Fruit fly (Drosophila melanogaster) whole organism, embryonic: ENCODE measurements around the gene Vps53.
A peak's percentile ranks its signal among the peaks of the same experiment; 100 is the strongest.

ENCODE experiments used
- Awh ChIP-seq: fragments of 200-800 bp; sonication (Bioruptor generic); IDR thresholded peaks from 2 replicates; pipeline ENCODE4, ENCODE4 v1.3.6; 2022; ENCODE audit warnings: missing biosample characterization, missing genetic modification characterization
- B-H1 ChIP-seq: fragments of 200-800 bp; sonication (Bioruptor generic); IDR thresholded peaks from 3 replicates; pipeline ENCODE4 v1.3.6; 2022; ENCODE audit warnings: missing biosample characterization, missing genetic modification characterization
- BEAF-32 ChIP-seq: fragments of 200-800 bp; sonication (Bioruptor generic); optimal IDR thresholded peaks from 3 replicates; lab custom pipeline; 2017; ENCODE audit warnings: missing biosample characterization, missing genetic modification characterization, mild to moderate bottlenecking, moderate library complexity, missing genetic modification reagents
- CG11723 ChIP-seq: fragments of 200-800 bp; sonication (Bioruptor generic); optimal IDR thresholded peaks from 2 replicates; lab custom pipeline; 2017; ENCODE audit warnings: missing biosample characterization, mild to moderate bottlenecking, missing genetic modification characterization
- CG12659 ChIP-seq: fragments of 200-800 bp; sonication (Bioruptor generic); optimal IDR thresholded peaks from 3 replicates; lab custom pipeline; 2017; ENCODE audit warnings: mild to moderate bottlenecking, missing biosample characterization, missing genetic modification reagents, missing genetic modification characterization
- CG13287 ChIP-seq: fragments of 200-800 bp; sonication (Bioruptor generic); IDR thresholded peaks from 2 replicates; pipeline ENCODE4 v1.3.6; 2022; ENCODE audit warnings: missing biosample characterization, missing genetic modification characterization; ENCODE audit not compliant: partially characterized antibody
- CG13296 ChIP-seq: fragments of 200-800 bp; sonication (Bioruptor generic); optimal IDR thresholded peaks from 3 replicates; lab custom pipeline; 2018; ENCODE audit warnings: missing biosample characterization, mild to moderate bottlenecking, missing genetic modification characterization
- CG1832 ChIP-seq: fragments of 200-800 bp; sonication (Bioruptor generic); optimal IDR thresholded peaks from 2 replicates; lab custom pipeline; 2017; ENCODE audit warnings: missing biosample characterization, mild to moderate bottlenecking, missing genetic modification characterization, inconsistent platforms
- CG30403 ChIP-seq: fragments of 200-800 bp; sonication (Bioruptor generic); optimal IDR thresholded peaks from 3 replicates; lab custom pipeline; 2016; ENCODE audit warnings: missing biosample characterization, missing genetic modification characterization
- CG3281 ChIP-seq: fragments of 200-800 bp; sonication (Bioruptor generic); optimal IDR thresholded peaks from 3 replicates; lab custom pipeline; 2017; ENCODE audit warnings: missing biosample characterization, mild to moderate bottlenecking, missing genetic modification characterization
- CG33213 ChIP-seq: fragments of 200-800 bp; sonication (Bioruptor generic); optimal IDR thresholded peaks from 3 replicates; lab custom pipeline; 2016; ENCODE audit warnings: missing biosample characterization, missing genetic modification characterization
- CG34422 ChIP-seq: fragments of 200-800 bp; sonication (Bioruptor generic); IDR thresholded peaks from 3 replicates; pipeline ENCODE4 v1.3.6; 2022; ENCODE audit warnings: missing biosample characterization, missing genetic modification characterization
- CG4820 ChIP-seq: fragments of 200-800 bp; sonication (Bioruptor generic); optimal IDR thresholded peaks from 3 replicates; lab custom pipeline; 2016; ENCODE audit warnings: missing biosample characterization, missing genetic modification characterization
- CG6689 ChIP-seq: fragments of 200-800 bp; sonication (Bioruptor generic); IDR thresholded peaks from 2 replicates; pipeline ENCODE4 v1.3.6; 2022; ENCODE audit warnings: missing biosample characterization, missing genetic modification characterization
- CG6813 ChIP-seq: fragments of 200-800 bp; sonication (Bioruptor generic); optimal IDR thresholded peaks from 2 replicates; lab custom pipeline; 2017; ENCODE audit warnings: missing biosample characterization, missing genetic modification characterization, mild to moderate bottlenecking, moderate library complexity, missing genetic modification reagents
- CG7963 ChIP-seq: fragments of 200-800 bp; sonication (Bioruptor generic); IDR thresholded peaks from 3 replicates; pipeline ENCODE4 v1.3.6; 2022; ENCODE audit warnings: missing biosample characterization, missing genetic modification characterization; ENCODE audit not compliant: partially characterized antibody
- CG8290 ChIP-seq, 3 experiments: fragments of 200-800 bp; sonication (Bioruptor generic); optimal IDR thresholded peaks; 2 replicates each; lab custom pipeline; 2016 to 2019; ENCODE audit warnings: missing biosample characterization in 3 of 3, missing genetic modification characterization in 3 of 3, mild to moderate bottlenecking in 2 of 3, moderate library complexity in 1 of 3
- CG8388 ChIP-seq: fragments of 200-800 bp; sonication (Bioruptor generic); optimal IDR thresholded peaks from 2 replicates; lab custom pipeline; 2019; ENCODE audit warnings: missing biosample characterization, mild to moderate bottlenecking, missing genetic modification characterization, moderate library complexity
- CHES-1-like ChIP-seq: fragments of 200-800 bp; sonication (Bioruptor generic); optimal IDR thresholded peaks from 2 replicates; lab custom pipeline; 2016; ENCODE audit warnings: missing biosample characterization, missing genetic modification characterization
- CoRest ChIP-seq: fragments of 200-800 bp; sonication (Bioruptor generic); optimal IDR thresholded peaks from 3 replicates; lab custom pipeline; 2018; ENCODE audit warnings: missing biosample characterization, mild to moderate bottlenecking, missing genetic modification characterization, moderate library complexity
- CrebB ChIP-seq: fragments of 200-800 bp; sonication (Bioruptor generic); optimal IDR thresholded peaks from 3 replicates; lab custom pipeline; 2018; ENCODE audit warnings: missing biosample characterization, mild to moderate bottlenecking, missing genetic modification characterization
- Drgx ChIP-seq: fragments of 200-800 bp; sonication (Bioruptor generic); IDR thresholded peaks from 2 replicates; pipeline ENCODE4 v1.3.6; 2022; ENCODE audit warnings: missing biosample characterization, missing genetic modification characterization
- Ets65A ChIP-seq: fragments of 200-800 bp; sonication (Bioruptor generic); peaks from one replicate; lab custom pipeline; 2016; ENCODE audit warnings: missing biosample characterization, missing genetic modification characterization
- Fer1 ChIP-seq: fragments of 200-800 bp; sonication (Bioruptor generic); optimal IDR thresholded peaks from 2 replicates; lab custom pipeline; 2017; ENCODE audit warnings: missing biosample characterization, mild to moderate bottlenecking, missing genetic modification characterization
- Myb ChIP-seq: fragments of 200-800 bp; sonication (Bioruptor generic); optimal IDR thresholded peaks from 2 replicates; lab custom pipeline; 2016; ENCODE audit warnings: missing biosample characterization, missing genetic modification characterization
- NK7.1 ChIP-seq: fragments of 200-800 bp; sonication (Bioruptor generic); optimal IDR thresholded peaks from 3 replicates; lab custom pipeline; 2016; ENCODE audit warnings: missing biosample characterization, missing genetic modification characterization
- Nf-YB ChIP-seq: fragments of 200-800 bp; sonication (Bioruptor generic); optimal IDR thresholded peaks from 3 replicates; lab custom pipeline; 2019; ENCODE audit warnings: missing biosample characterization, mild to moderate bottlenecking, missing genetic modification characterization, moderate library complexity
- Rfx ChIP-seq: fragments of 200-800 bp; sonication (Bioruptor generic); IDR thresholded peaks from 2 replicates; pipeline ENCODE4 v1.3.6; 2022; ENCODE audit warnings: missing biosample characterization, missing genetic modification characterization
- Scr ChIP-seq: fragments of 200-800 bp; sonication (Bioruptor generic); IDR thresholded peaks from 2 replicates; pipeline ENCODE4 v1.3.6; 2022; ENCODE audit warnings: missing biosample characterization, missing genetic modification characterization; ENCODE audit not compliant: partially characterized antibody
- Sry-δ ChIP-seq: fragments of 200-800 bp; sonication (Bioruptor generic); optimal IDR thresholded peaks from 2 replicates; lab custom pipeline; 2016; ENCODE audit warnings: missing biosample characterization, missing genetic modification characterization
- ap ChIP-seq: fragments of 200-800 bp; sonication (Bioruptor generic); IDR thresholded peaks from 2 replicates; pipeline ENCODE4 v1.3.6; 2022; ENCODE audit warnings: missing biosample characterization, missing genetic modification characterization
- ase ChIP-seq: fragments of 200-800 bp; sonication (Bioruptor generic); IDR thresholded peaks from 3 replicates; pipeline ENCODE4 v1.3.6; 2022; ENCODE audit warnings: missing biosample characterization, missing genetic modification characterization
- cg ChIP-seq: fragments of 200-800 bp; sonication (Bioruptor generic); optimal IDR thresholded peaks from 3 replicates; lab custom pipeline; 2019; ENCODE audit warnings: missing biosample characterization, mild to moderate bottlenecking, missing genetic modification characterization, moderate library complexity
- hb ChIP-seq: fragments of 200-800 bp; sonication (Bioruptor generic); IDR thresholded peaks from 3 replicates; pipeline ENCODE4 v1.3.6; 2022; ENCODE audit warnings: missing biosample characterization, missing genetic modification characterization; ENCODE audit not compliant: partially characterized antibody
- insv ChIP-seq, 2 experiments: fragments of 200-800 bp; sonication (Bioruptor generic); optimal IDR thresholded peaks; 3 replicates each; lab custom pipeline; 2016 to 2018; ENCODE audit warnings: missing biosample characterization in 2 of 2, missing genetic modification characterization in 2 of 2
- klu ChIP-seq: fragments of 200-800 bp; sonication (Bioruptor generic); IDR thresholded peaks from 2 replicates; pipeline ENCODE4 v1.3.6; 2022; ENCODE audit warnings: missing biosample characterization, missing genetic modification characterization
- lbe ChIP-seq: fragments of 200-800 bp; sonication (Bioruptor generic); optimal IDR thresholded peaks from 2 replicates; lab custom pipeline; 2016; ENCODE audit warnings: missing biosample characterization, mild to moderate bottlenecking, missing genetic modification characterization
- lilli ChIP-seq: fragments of 200-800 bp; sonication (Bioruptor generic); optimal IDR thresholded peaks from 3 replicates; lab custom pipeline; 2016; ENCODE audit warnings: missing biosample characterization, missing genetic modification characterization
- luna ChIP-seq: fragments of 200-800 bp; sonication (Bioruptor generic); optimal IDR thresholded peaks from 2 replicates; lab custom pipeline; 2016; ENCODE audit warnings: missing biosample characterization, missing genetic modification characterization
- mld ChIP-seq: fragments of 200-800 bp; sonication (Bioruptor generic); IDR thresholded peaks from 3 replicates; pipeline ENCODE4 v1.3.6; 2022; ENCODE audit warnings: missing biosample characterization, missing genetic modification characterization; ENCODE audit not compliant: partially characterized antibody
- nom ChIP-seq: fragments of 200-800 bp; sonication (Bioruptor generic); optimal IDR thresholded peaks from 2 replicates; lab custom pipeline; 2017; ENCODE audit warnings: missing biosample characterization, missing genetic modification characterization, mild to moderate bottlenecking, moderate library complexity, missing genetic modification reagents
- oc ChIP-seq: fragments of 200-800 bp; sonication (Bioruptor generic); optimal IDR thresholded peaks from 2 replicates; lab custom pipeline; 2018; ENCODE audit warnings: missing biosample characterization, mild to moderate bottlenecking, missing genetic modification characterization, moderate library complexity
- pb ChIP-seq: fragments of 200-800 bp; sonication (Bioruptor generic); optimal IDR thresholded peaks from 3 replicates; lab custom pipeline; 2016; ENCODE audit warnings: missing biosample characterization, missing genetic modification characterization
- pum ChIP-seq: fragments of 200-800 bp; sonication (Bioruptor generic); optimal IDR thresholded peaks from 2 replicates; lab custom pipeline; 2016; ENCODE audit warnings: missing biosample characterization, missing genetic modification characterization
- pzg ChIP-seq: fragments of 200-800 bp; sonication (Bioruptor generic); optimal IDR thresholded peaks from 3 replicates; lab custom pipeline; 2018; ENCODE audit warnings: missing biosample characterization, mild to moderate bottlenecking, missing genetic modification characterization, moderate library complexity
- schlank ChIP-seq: fragments of 200-800 bp; sonication (Bioruptor generic); optimal IDR thresholded peaks from 2 replicates; lab custom pipeline; 2018; ENCODE audit warnings: missing biosample characterization, mild to moderate bottlenecking, missing genetic modification characterization
- sens ChIP-seq: fragments of 200-800 bp; sonication (Bioruptor generic); peaks from one replicate; lab custom pipeline; 2016; ENCODE audit warnings: missing biosample characterization, missing genetic modification characterization
- tap ChIP-seq: fragments of 200-800 bp; optimal IDR thresholded peaks from 3 replicates; lab custom pipeline; 2019; ENCODE audit warnings: missing biosample characterization, mild to moderate bottlenecking, missing genetic modification characterization, moderate library complexity
- ttk ChIP-seq: fragments of 200-800 bp; sonication (Bioruptor generic); IDR thresholded peaks from 2 replicates; pipeline ENCODE4 v2.1.2; 2022; ENCODE audit warnings: missing biosample characterization, missing genetic modification characterization

Gene Vps53

DNA sequence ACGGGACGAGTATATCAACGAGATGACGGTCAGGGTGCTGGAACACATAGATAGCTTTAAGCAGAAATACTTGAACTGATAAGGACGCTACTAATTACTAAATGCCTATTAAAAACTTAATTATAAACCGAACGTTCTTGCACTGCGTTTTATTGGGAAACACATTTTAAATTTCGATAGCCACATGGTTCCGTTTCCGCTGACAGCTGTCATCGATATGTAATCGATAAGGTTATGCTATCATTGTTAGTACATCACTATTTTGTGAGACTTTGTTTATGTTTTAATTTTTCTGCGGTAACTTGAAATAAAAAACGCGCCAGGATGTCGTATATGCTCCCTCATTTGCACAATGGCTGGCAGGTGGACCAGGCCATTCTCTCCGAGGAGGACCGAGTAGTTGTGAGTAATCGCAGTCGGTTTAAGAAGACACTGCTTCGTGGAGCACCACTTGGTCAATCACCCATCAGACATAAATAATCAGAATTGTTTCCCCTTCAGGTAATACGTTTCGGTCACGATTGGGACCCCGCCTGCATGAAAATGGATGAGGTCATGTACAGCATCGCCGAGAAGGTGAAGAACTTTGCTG, 17.2 kb upstream of the Vps53 start, which contains the start of gene Dim1 (continued):
- TF ChIP-seq CG8290 (GFP tag; optimal IDR thresholded peaks at IDR 0.05; lab: Kevin White, UChicago) (no peak), CG8290 (tag; optimal IDR thresholded peaks at IDR 0.05; lab: Kevin White, UChicago) (no peak), CG12659 (GFP tag; lab: Kevin White, UChicago) (peak; percentile 46), nom (GFP tag; lab: Kevin White, UChicago) (no peak), CG11723 (GFP tag; lab: Kevin White, UChicago) (no peak), lilli (no peak), oc (tag; lab: Kevin White, UChicago) (no peak), CG6813 (GFP tag; lab: Kevin White, UChicago) (no peak), Scr (GFP tag; lab: Robert Waterston, UW) (peak; percentile 72), B-H1 (GFP tag; lab: Robert Waterston, UW) (no peak), CG34422 (GFP tag; lab: Robert Waterston, UW) (no peak), Myb (GFP tag; lab: Kevin White, UChicago) (peak; percentile 81), pum (GFP tag; lab: Kevin White, UChicago) (no peak), klu (GFP tag; lab: Robert Waterston, UW) (no peak), ttk (no peak), pb (GFP tag; lab: Kevin White, UChicago) (peak; percentile 36), NK7.1 (GFP tag; lab: Kevin White, UChicago) (peak; percentile 11), sens (GFP tag; lab: Kevin White, UChicago) (peak; percentile 66), mld (0 out of 3 replicates have a peak, but pooled peaks have one; percentile 61), CG4820 (GFP tag; lab: Kevin White, UChicago) (no peak), Rfx (GFP tag; lab: Robert Waterston, UW) (peak; percentile 53; the same call in 1 of the 2 replicates), lbe (GFP tag; lab: Kevin White, UChicago) (no peak), BEAF-32 (GFP tag; lab: Kevin White, UChicago) (peak; percentile 68), CG6689 (GFP tag; lab: Robert Waterston, UW) (no peak), CG13296 (GFP tag; lab: Kevin White, UChicago) (no peak), Ets65A (no peak), tap (tag; lab: Kevin White, UChicago) (no peak), CHES-1-like (peak; percentile 24), hb (GFP tag; lab: Robert Waterston, UW) (peak; percentile 63; the same call in 1 of the 3 replicates), CG7963 (GFP tag; lab: Robert Waterston, UW) (peak; percentile 67; the same call in 2 of the 3 replicates), CG30403 (GFP tag; lab: Kevin White, UChicago) (peak; percentile 6), CoRest (tag; lab: Kevin White, UChicago) (peak; percentile 32), schlank (tag; lab: Kevin White, UChicago) (peak; percentile 23), Drgx (GFP tag; lab: Robert Waterston, UW) (no peak), ase (GFP tag; lab: Robert Waterston, UW) (no peak), Awh (GFP tag; lab: Robert Waterston, UW) (no peak), CG1832 (GFP tag; lab: Kevin White, UChicago) (no peak), CrebB (tag; lab: Kevin White, UChicago) (peak; percentile 9), CG13287 (GFP tag; lab: Robert Waterston, UW) (peak; percentile 87), Nf-YB (GFP tag; lab: Kevin White, UChicago) (peak; percentile 10), insv (GFP tag; optimal IDR thresholded peaks at IDR 0.05; lab: Kevin White, UChicago) (no peak), CG33213 (GFP tag; lab: Kevin White, UChicago) (peak; percentile 49), cg (GFP tag; lab: Kevin White, UChicago) (no peak), pzg (peak; percentile 52), luna (GFP tag; lab: Kevin White, UChicago) (peak; percentile 42), CG8388 (GFP tag; lab: Kevin White, UChicago) (peak; percentile 38), ap (no peak), Sry-δ (peak; percentile 92), CG3281 (no peak), Fer1 (GFP tag; lab: Kevin White, UChicago) (no peak)
